Fruit fly (Drosophila melanogaster): ENCODE measurements around the gene Sgs7.

The Sgs7 gene

dm6 chr3L:11493090-11493807 is 16.4 kb upstream of the Sgs7 start (continued):
- TF ChIP-seq dysf (GFP tag; IDR thresholded peaks at IDR 0.05) (0 out of 3 replicates have a peak, but pooled peaks have one; percentile 14), HHEX (GFP tag; optimal IDR thresholded peaks at IDR 0.05) (peak; percentile 51), kah (GFP tag; optimal IDR thresholded peaks at IDR 0.05) (peak; percentile 42), Meics (GFP tag; optimal IDR thresholded peaks at IDR 0.05) (peak; percentile 10), ham (GFP tag; IDR thresholded peaks at IDR 0.05) (no peak), CG34376 (GFP tag; optimal IDR thresholded peaks at IDR 0.05) (peak; percentile 63), scrt (GFP tag; optimal IDR thresholded peaks at IDR 0.05) (peak; percentile 40), sim (GFP tag; IDR thresholded peaks at IDR 0.05) (0 out of 2 replicates have a peak, but pooled peaks have one; percentile 5), CG2129 (GFP tag; IDR thresholded peaks at IDR 0.05; ENCODE audit: partially characterized antibody) (no peak), Jarid2 (GFP tag; optimal IDR thresholded peaks at IDR 0.05) (no peak), gem (tag; optimal IDR thresholded peaks at IDR 0.05) (peak; percentile 0), org-1 (GFP tag; optimal IDR thresholded peaks at IDR 0.05) (no peak), Nf-YC (tag; optimal IDR thresholded peaks at IDR 0.05) (peak; percentile 40), BEAF-32 (GFP tag; optimal IDR thresholded peaks at IDR 0.05) (no peak), lab (GFP tag; optimal IDR thresholded peaks at IDR 0.05) (peak; percentile 45), CG13123 (GFP tag; optimal IDR thresholded peaks at IDR 0.05) (no peak), rib (GFP tag; IDR thresholded peaks at IDR 0.05) (0 out of 2 replicates have a peak, but pooled peaks have one; percentile 16), vfl (GFP tag; optimal IDR thresholded peaks at IDR 0.05) (no peak), CG8290 (GFP tag; optimal IDR thresholded peaks at IDR 0.05) (no peak), CG8290 (tag; optimal IDR thresholded peaks at IDR 0.05) (peak in 1 of 2 experiments; percentile 44), CG10209 (GFP tag; optimal IDR thresholded peaks at IDR 0.05) (peak; percentile 14), aop (GFP tag; IDR thresholded peaks at IDR 0.05) (peak; percentile 64; the same call in 1 of the 2 replicates), Dbx (GFP tag; IDR thresholded peaks at IDR 0.05) (peak; percentile 57; the same call in 1 of the 3 replicates), Oaz (GFP tag; IDR thresholded peaks at IDR 0.05) (no peak), CG6813 (GFP tag; optimal IDR thresholded peaks at IDR 0.05) (peak; percentile 51), CG7987 (GFP tag; optimal IDR thresholded peaks at IDR 0.05) (no peak), pzg (GFP tag; optimal IDR thresholded peaks at IDR 0.05) (peak; percentile 1), CG4328 (GFP tag; optimal IDR thresholded peaks at IDR 0.05) (peak; percentile 16), CG14441 (GFP tag; IDR thresholded peaks at IDR 0.05) (no peak), pan (optimal IDR thresholded peaks at IDR 0.05) (no peak), pan (GFP tag; optimal IDR thresholded peaks at IDR 0.05 in 1 of 2, IDR thresholded peaks at IDR 0.05 in 1 of 2) (no peak), Chrac-16 (GFP tag; optimal IDR thresholded peaks at IDR 0.05) (no peak), pnt (GFP tag; optimal IDR thresholded peaks at IDR 0.05) (no peak), CG31441 (GFP tag; IDR thresholded peaks at IDR 0.05) (0 out of 2 replicates have a peak, but pooled peaks have one; percentile 9), Sin3A (optimal IDR thresholded peaks at IDR 0.05) (no peak), pros (GFP tag; optimal IDR thresholded peaks at IDR 0.05) (peak; percentile 51), CG17829 (tag; optimal IDR thresholded peaks at IDR 0.05) (no peak), MTF-1 (GFP tag; optimal IDR thresholded peaks at IDR 0.05; ENCODE audit: borderline replicate concordance) (no peak), Scr (GFP tag; IDR thresholded peaks at IDR 0.05; ENCODE audit: partially characterized antibody) (peak; percentile 25; the same call in 1 of the 2 replicates), CG32532 (GFP tag; IDR thresholded peaks at IDR 0.05) (peak; percentile 48; the same call in 1 of the 2 replicates), Dll (GFP tag; IDR thresholded peaks at IDR 0.05; ENCODE audit: partially characterized antibody) (peak; percentile 57; the same call in 3 of the 4 replicates), Nf-YB (GFP tag; optimal IDR thresholded peaks at IDR 0.05) (no peak), Ptx1 (GFP tag; IDR thresholded peaks at IDR 0.05) (no peak), chinmo (GFP tag; IDR thresholded peaks at IDR 0.05; ENCODE audit: partially characterized antibody) (peak; percentile 78; the same call in 2 of the 4 replicates), hbn (GFP tag; IDR thresholded peaks at IDR 0.05; ENCODE audit: partially characterized antibody) (0 out of 2 replicates have a peak, but pooled peaks have one; percentile 14), CG31365 (tag; optimal IDR thresholded peaks at IDR 0.05) (peak; percentile 40), NfI (GFP tag; optimal IDR thresholded peaks at IDR 0.05) (peak; percentile 4), CG3281 (GFP tag; optimal IDR thresholded peaks at IDR 0.05) (no peak)
